Worm (Caenorhabditis elegans) whole organism, L4 larva: ENCODE measurements around the gene R10F2.4.

Experiments
- F10B5.3 ChIP-seq: sonication (generic microtip); optimal IDR thresholded peaks from 2 replicates; lab custom pipeline; 2016; ENCODE audit warnings: mild to moderate bottlenecking, missing genetic modification characterization, missing compliant biosample characterization
- F37D6.2 ChIP-seq: sonication (generic microtip); optimal IDR thresholded peaks from 2 replicates; lab custom pipeline; 2016; ENCODE audit warnings: mild to moderate bottlenecking, missing genetic modification characterization, missing compliant biosample characterization
- R02D3.7 ChIP-seq: fragments of 150-350 bp; sonication (generic microtip); optimal IDR thresholded peaks from 3 replicates; lab custom pipeline; 2014; ENCODE audit warnings: missing biosample characterization, missing genetic modification characterization
- T20F7.1 ChIP-seq: fragments of 200-800 bp; sonication (Bioruptor generic); optimal IDR thresholded peaks from 2 replicates; lab custom pipeline; 2018; ENCODE audit warnings: mild to moderate bottlenecking, missing genetic modification characterization, missing compliant biosample characterization
- T26A8.4 ChIP-seq: fragments of 200-800 bp; sonication (Bioruptor generic); IDR thresholded peaks from 2 replicates; pipeline ENCODE4 v1.3.6; 2022; ENCODE audit warnings: missing genetic modification characterization, missing compliant biosample characterization
- Y105C5A.15 ChIP-seq: fragments of 200-800 bp; sonication (Bioruptor generic); IDR thresholded peaks from 2 replicates; pipeline ENCODE4 v1.3.6; 2022; ENCODE audit warnings: missing genetic modification characterization, missing compliant biosample characterization
- Y48G9A.11 ChIP-seq: fragments of 200-800 bp; sonication (Bioruptor generic); IDR thresholded peaks from 2 replicates; pipeline ENCODE4 v1.3.6; 2022; ENCODE audit warnings: missing genetic modification reagents, missing genetic modification characterization, missing compliant biosample characterization
- Y75B8A.6 ChIP-seq: fragments of 200-800 bp; sonication (Bioruptor generic); IDR thresholded peaks from 2 replicates; pipeline ENCODE4 v1.3.6; 2022; ENCODE audit warnings: missing genetic modification reagents, missing genetic modification characterization, missing compliant biosample characterization
- ZK546.5 ChIP-seq, 2 experiments: sonication (generic microtip); optimal IDR thresholded peaks; 2 replicates each; lab custom pipeline; 2017; ENCODE audit warnings: missing biosample characterization in 2 of 2, missing genetic modification characterization in 2 of 2
- aha-1 ChIP-seq: fragments of 150-350 bp; peaks from one replicate; lab custom pipeline; 2014; ENCODE audit warnings: missing biosample characterization, missing genetic modification characterization
- aly-2 ChIP-seq: sonication (generic microtip); optimal IDR thresholded peaks from 2 replicates; lab custom pipeline; 2018; ENCODE audit warnings: missing biosample characterization, missing genetic modification characterization
- arid-1 ChIP-seq: fragments of 200-800 bp; sonication (Bioruptor generic); conservative IDR thresholded peaks from 2 replicates; pipeline ENCODE4 v1.3.6; 2022; ENCODE audit warnings: missing genetic modification reagents, missing genetic modification characterization, missing compliant biosample characterization
- attf-4 ChIP-seq: sonication (generic microtip); optimal IDR thresholded peaks from 3 replicates; lab custom pipeline; 2017; ENCODE audit warnings: missing biosample characterization, missing genetic modification characterization
- ceh-44 ChIP-seq: fragments of 200-800 bp; sonication (Bioruptor generic); IDR thresholded peaks from 2 replicates; pipeline ENCODE4 v1.3.6; 2022; ENCODE audit warnings: missing genetic modification reagents, missing genetic modification characterization, missing compliant biosample characterization
- ceh-82 ChIP-seq: sonication (generic microtip); optimal IDR thresholded peaks from 2 replicates; lab custom pipeline; 2017; ENCODE audit warnings: missing biosample characterization, missing genetic modification characterization
- cey-2 ChIP-seq: sonication (generic microtip); optimal IDR thresholded peaks from 3 replicates; lab custom pipeline; 2017; ENCODE audit warnings: missing genetic modification characterization, mild to moderate bottlenecking, missing compliant biosample characterization, antibody characterized with exemption, borderline replicate concordance; ENCODE audit not compliant: insufficient read depth
- daf-8 ChIP-seq: fragments of 200-800 bp; sonication (Bioruptor generic); IDR thresholded peaks from 2 replicates; pipeline ENCODE4 v1.3.6; 2022; ENCODE audit warnings: missing genetic modification characterization, missing compliant biosample characterization
- dmd-9 ChIP-seq: fragments of 200-800 bp; sonication (Bioruptor generic); IDR thresholded peaks from 2 replicates; pipeline ENCODE4 v1.3.6; 2022; ENCODE audit warnings: missing genetic modification reagents, missing genetic modification characterization, missing compliant biosample characterization
- duxl-1 ChIP-seq: sonication (generic microtip); optimal IDR thresholded peaks from 2 replicates; lab custom pipeline; 2016; ENCODE audit warnings: mild to moderate bottlenecking, missing genetic modification characterization, moderate library complexity, missing compliant biosample characterization; ENCODE audit not compliant: poor library complexity
- egl-27 ChIP-seq: sonication (generic microtip); optimal IDR thresholded peaks from 3 replicates; lab custom pipeline; 2017; ENCODE audit warnings: missing biosample characterization, missing genetic modification reagents, missing genetic modification characterization
- fkh-10 ChIP-seq: fragments of 150-350 bp; optimal IDR thresholded peaks from 2 replicates; lab custom pipeline; 2014; ENCODE audit warnings: missing biosample characterization, missing genetic modification reagents, missing genetic modification characterization
- lin-1 ChIP-seq: fragments of 200-800 bp; sonication (Bioruptor generic); IDR thresholded peaks from 2 replicates; pipeline ENCODE4 v1.3.6; 2022; ENCODE audit warnings: missing genetic modification reagents, missing genetic modification characterization, missing compliant biosample characterization
- lin-13 ChIP-seq: fragments of 150-350 bp; optimal IDR thresholded peaks from 2 replicates; lab custom pipeline; 2014; ENCODE audit warnings: missing biosample characterization, missing genetic modification reagents, missing genetic modification characterization
- lin-15B ChIP-seq: fragments of 150-350 bp; sonication (generic microtip); optimal IDR thresholded peaks from 3 replicates; lab custom pipeline; 2014; ENCODE audit warnings: missing biosample characterization, missing genetic modification characterization
- lin-39 ChIP-seq: fragments of 150-350 bp; optimal IDR thresholded peaks from 2 replicates; lab custom pipeline; 2014; ENCODE audit warnings: missing biosample characterization, missing genetic modification reagents, missing genetic modification characterization
- lir-3 ChIP-seq: sonication (generic microtip); optimal IDR thresholded peaks from 2 replicates; lab custom pipeline; 2016; ENCODE audit warnings: mild to moderate bottlenecking, missing genetic modification characterization, missing compliant biosample characterization
- lsy-2 ChIP-seq, 2 experiments: fragments of 150-350 bp in 1 of 2; sonication (generic microtip) in 1 of 2; optimal IDR thresholded peaks; 2 replicates each; lab custom pipeline; 2014 to 2017; ENCODE audit warnings: missing biosample characterization in 2 of 2, missing genetic modification characterization in 2 of 2
- madf-9 ChIP-seq: fragments of 200-800 bp; sonication (Bioruptor generic); conservative IDR thresholded peaks from 2 replicates; pipeline ENCODE4 v1.3.6; 2022; ENCODE audit warnings: missing genetic modification reagents, missing genetic modification characterization, missing compliant biosample characterization
- mdt-29 ChIP-seq: fragments of 200-800 bp; sonication (Bioruptor generic); IDR thresholded peaks from 2 replicates; pipeline ENCODE4 v1.3.6; 2022; ENCODE audit warnings: missing genetic modification reagents, missing genetic modification characterization, missing compliant biosample characterization
- mep-1 ChIP-seq: fragments of 150-350 bp; sonication (generic microtip); optimal IDR thresholded peaks from 3 replicates; lab custom pipeline; 2014; ENCODE audit warnings: missing biosample characterization, missing genetic modification characterization
- mes-2 ChIP-seq: sonication (generic microtip); optimal IDR thresholded peaks from 2 replicates; lab custom pipeline; 2016; ENCODE audit warnings: missing genotype, mild to moderate bottlenecking, missing genetic modification characterization, missing compliant biosample characterization; ENCODE audit not compliant: poor library complexity, severe bottlenecking
- mxl-2 ChIP-seq: fragments of 200-800 bp; sonication (Bioruptor generic); conservative IDR thresholded peaks from 2 replicates; pipeline ENCODE4 v1.3.6; 2022; ENCODE audit warnings: missing genetic modification reagents, missing genetic modification characterization, missing compliant biosample characterization
- nhr-10 ChIP-seq: fragments of 150-350 bp; optimal IDR thresholded peaks from 2 replicates; lab custom pipeline; 2014; ENCODE audit warnings: missing biosample characterization, missing genetic modification characterization
- nhr-25 ChIP-seq: sonication (generic microtip); optimal IDR thresholded peaks from 2 replicates; lab custom pipeline; 2017; ENCODE audit warnings: missing genetic modification characterization, mild to moderate bottlenecking, missing compliant biosample characterization, antibody characterized with exemption, moderate library complexity, borderline replicate concordance; ENCODE audit not compliant: insufficient read depth
- nhr-42 ChIP-seq: fragments of 200-800 bp; sonication (Bioruptor generic); IDR thresholded peaks from 2 replicates; pipeline ENCODE4 v1.3.6; 2022; ENCODE audit warnings: missing genetic modification characterization, missing compliant biosample characterization
- nhr-48 ChIP-seq: sonication (generic microtip); optimal IDR thresholded peaks from 2 replicates; lab custom pipeline; 2016; ENCODE audit warnings: mild to moderate bottlenecking, missing genetic modification characterization, missing compliant biosample characterization
- pqm-1 ChIP-seq: sonication (generic microtip); optimal IDR thresholded peaks from 2 replicates; lab custom pipeline; 2017; ENCODE audit warnings: missing biosample characterization, missing genetic modification characterization
- rbr-2 ChIP-seq: sonication (generic microtip); optimal IDR thresholded peaks from 2 replicates; lab custom pipeline; 2016; ENCODE audit warnings: missing genotype, missing genetic modification characterization, missing compliant biosample characterization
- spr-1 ChIP-seq: sonication (generic microtip); optimal IDR thresholded peaks from 2 replicates; lab custom pipeline; 2016; ENCODE audit warnings: mild to moderate bottlenecking, missing genetic modification characterization, missing compliant biosample characterization
- spr-3 ChIP-seq: fragments of 200-800 bp; sonication (Bioruptor generic); optimal IDR thresholded peaks from 2 replicates; lab custom pipeline; 2018; ENCODE audit warnings: mild to moderate bottlenecking, missing genetic modification characterization, missing compliant biosample characterization
- tag-97 ChIP-seq: fragments of 200-800 bp; sonication (Bioruptor generic); IDR thresholded peaks from 2 replicates; pipeline ENCODE4 v1.3.6; 2022; ENCODE audit warnings: missing genetic modification characterization, missing compliant biosample characterization
- vab-7 ChIP-seq: fragments of 200-800 bp; sonication (Bioruptor generic); IDR thresholded peaks from 2 replicates; pipeline ENCODE4 v1.3.6; 2022; ENCODE audit warnings: missing genetic modification reagents, missing genetic modification characterization, missing compliant biosample characterization
- zip-11 ChIP-seq: fragments of 200-800 bp; sonication (Bioruptor generic); IDR thresholded peaks from 2 replicates; pipeline ENCODE4 v1.3.6; 2022; ENCODE audit warnings: missing genetic modification characterization, missing compliant biosample characterization
- zip-2 ChIP-seq: fragments of 150-350 bp; optimal IDR thresholded peaks from 2 replicates; lab custom pipeline; 2014; ENCODE audit warnings: missing biosample characterization, missing genetic modification characterization
- ztf-7 ChIP-seq: fragments of 150-350 bp; optimal IDR thresholded peaks from 2 replicates; lab custom pipeline; 2014; ENCODE audit warnings: missing biosample characterization, missing genetic modification characterization

R10F2.4 gene

ce11 chrIII:2874144-2874868, 48.6 kb downstream of the R10F2.4 start, which contains the start of gene klf-1 (continued):
- no peak for TF ChIP-seq ztf-7 (tag; lab: Kevin White, UChicago)
- TF ChIP-seq mes-2 (tag; lab: Kevin White, UChicago), result no peak
- no peak for TF ChIP-seq zip-2 (tag; lab: Kevin White, UChicago)
- TF ChIP-seq duxl-1 (tag; lab: Kevin White, UChicago), result no peak
- no peak for TF ChIP-seq nhr-25 (tag; lab: Kevin White, UChicago)
- no peak for TF ChIP-seq nhr-42
- TF ChIP-seq Y75B8A.6 (GFP tag; lab: Robert Waterston, UW), result no peak
- TF ChIP-seq nhr-10 (tag; lab: Kevin White, UChicago), result peak; percentile 35
- TF ChIP-seq arid-1 (GFP tag; lab: Robert Waterston, UW), result no peak
- TF ChIP-seq aly-2 (tag; lab: Kevin White, UChicago), result no peak
- no peak for TF ChIP-seq rbr-2 (tag; lab: Kevin White, UChicago)
- TF ChIP-seq madf-9 (GFP tag; lab: Robert Waterston, UW), result no peak
- no peak for TF ChIP-seq spr-1
- no peak for TF ChIP-seq mdt-29 (GFP tag; lab: Robert Waterston, UW)
- no peak for TF ChIP-seq spr-3 (GFP tag; lab: Kevin White, UChicago)
- TF ChIP-seq T26A8.4 (GFP tag; lab: Robert Waterston, UW), result no peak
- TF ChIP-seq lin-1 (GFP tag; lab: Robert Waterston, UW), result 0 out of 2 replicates have a peak, but pooled peaks have one; percentile 16
- no peak for TF ChIP-seq R02D3.7 (tag; lab: Kevin White, UChicago)
- TF ChIP-seq fkh-10 (GFP tag; lab: Kevin White, UChicago), result no peak
- TF ChIP-seq Y48G9A.11, result no peak
- peak in 1 of 2 experiments; percentile 48 for TF ChIP-seq lsy-2 (tag; optimal IDR thresholded peaks at IDR 0.05; lab: Kevin White, UChicago)
- no peak for TF ChIP-seq Y105C5A.15 (GFP tag; lab: Robert Waterston, UW)

ce11 chrIII:2873116-2873644, 49.7 kb downstream of the R10F2.4 start:
- no peak for TF ChIP-seq ceh-44 (GFP tag; lab: Robert Waterston, UW)
- no peak for TF ChIP-seq Y75B8A.6 (GFP tag; lab: Robert Waterston, UW)
- TF ChIP-seq tag-97 (GFP tag; lab: Robert Waterston, UW), result no peak
- TF ChIP-seq ceh-82 (tag; lab: Kevin White, UChicago), result no peak
- TF ChIP-seq spr-3 (GFP tag; lab: Kevin White, UChicago), result no peak
- TF ChIP-seq F37D6.2 (tag; lab: Kevin White, UChicago), result no peak
- no peak for TF ChIP-seq ZK546.5 (tag; optimal IDR thresholded peaks at IDR 0.05; lab: Kevin White, UChicago)
- TF ChIP-seq, all 104 proteins: peak for 0

- TF ChIP-seq lin-13 (GFP tag; lab: Kevin White, UChicago), result peak; percentile 14
- TF ChIP-seq aha-1 (tag; lab: Kevin White, UChicago), result peak; percentile 97
- no peak for TF ChIP-seq vab-7 (GFP tag; lab: Robert Waterston, UW)
- TF ChIP-seq F10B5.3, result no peak
- peak; percentile 80 for TF ChIP-seq mep-1 (tag; lab: Kevin White, UChicago)
- no peak for TF ChIP-seq zip-11 (GFP tag; lab: Robert Waterston, UW)
- no peak for TF ChIP-seq lir-3
- peak; percentile 26 for TF ChIP-seq nhr-10 (tag; lab: Kevin White, UChicago)
- no peak for TF ChIP-seq T20F7.1 (GFP tag; lab: Kevin White, UChicago)
- no peak for TF ChIP-seq dmd-9 (GFP tag; lab: Robert Waterston, UW)
- TF ChIP-seq ZK546.5 (tag; optimal IDR thresholded peaks at IDR 0.05; lab: Kevin White, UChicago), result no peak
- no peak for TF ChIP-seq daf-8 (GFP tag; lab: Robert Waterston, UW)
- TF ChIP-seq Y75B8A.6 (GFP tag; lab: Robert Waterston, UW), result no peak
- TF ChIP-seq egl-27 (tag; lab: Kevin White, UChicago), result no peak
- TF ChIP-seq pqm-1 (tag; lab: Kevin White, UChicago), result peak; percentile 15
- TF ChIP-seq attf-4 (tag; lab: Kevin White, UChicago), result no peak
- no peak for TF ChIP-seq arid-1 (GFP tag; lab: Robert Waterston, UW)
- peak; percentile 77 for TF ChIP-seq nhr-48 (tag; lab: Kevin White, UChicago)
- peak; percentile 76 for TF ChIP-seq cey-2
- no peak for TF ChIP-seq Y105C5A.15 (GFP tag; lab: Robert Waterston, UW)
- TF ChIP-seq lin-15B (tag; lab: Kevin White, UChicago), result no peak
- TF ChIP-seq Y48G9A.11, result no peak
- no peak for TF ChIP-seq lin-39 (tag; lab: Kevin White, UChicago)
- no peak for TF ChIP-seq mxl-2
Measured at ce11 chrIII:2871817-2872216, 51.1 kb downstream of the R10F2.4 start.
